Worm (Caenorhabditis elegans): Measurements from ENCODE around the gene F47D12.6.

F47D12.6 gene

ce11 chrIII:6279453-6279852 lies 7.6 kb downstream of the F47D12.6 start:
- TF ChIP-seq ztf-11 (tag; optimal IDR thresholded peaks at IDR 0.05): no peak
- peak; percentile 72 for TF ChIP-seq zip-8 (tag; optimal IDR thresholded peaks at IDR 0.05)

ce11 chrIII:6278301-6278827 lies 8.7 kb downstream of the F47D12.6 start, which contains the start of gene C18F10.7:
Gene C18F10.7, minus strand, starts transcription at chrIII:6278351.
- TF ChIP-seq pha-4 (tag; optimal IDR thresholded peaks at IDR 0.05) (peak; percentile 48), lin-13 (tag; optimal IDR thresholded peaks at IDR 0.05) (peak; percentile 21), mep-1 (tag; optimal IDR thresholded peaks at IDR 0.05) (peak; percentile 45), nhr-2 (tag; optimal IDR thresholded peaks at IDR 0.05) (no peak), ces-1 (GFP tag; optimal IDR thresholded peaks at IDR 0.05) (peak; percentile 51)

- no peak for TF ChIP-seq nhr-237 (tag; optimal IDR thresholded peaks at IDR 0.05)
- no peak for TF ChIP-seq lin-13 (tag; optimal IDR thresholded peaks at IDR 0.05)
- TF ChIP-seq nhr-2 (tag; optimal IDR thresholded peaks at IDR 0.05): no peak
- TF ChIP-seq nhr-12 (tag; optimal IDR thresholded peaks at IDR 0.05): no peak
- TF ChIP-seq ztf-11 (tag; optimal IDR thresholded peaks at IDR 0.05): no peak
- TF ChIP-seq hlh-1 (tag; optimal IDR thresholded peaks at IDR 0.05): no peak
- TF ChIP-seq elt-3 (tag; optimal IDR thresholded peaks at IDR 0.05): no peak
- no peak for TF ChIP-seq pha-4 (tag; optimal IDR thresholded peaks at IDR 0.05)
- TF ChIP-seq mep-1 (tag; optimal IDR thresholded peaks at IDR 0.05): no peak
- no peak for TF ChIP-seq unc-62 (GFP tag; optimal IDR thresholded peaks at IDR 0.05)
- TF ChIP-seq M03D4.4 (tag; optimal IDR thresholded peaks at IDR 0.05): no peak
- no peak for TF ChIP-seq nhr-76 (tag; optimal IDR thresholded peaks at IDR 0.05)
- TF ChIP-seq elt-1 (tag; optimal IDR thresholded peaks at IDR 0.05; ENCODE audit: borderline replicate concordance, insufficient read depth): no peak
- TF ChIP-seq unc-120 (tag; optimal IDR thresholded peaks at IDR 0.05; ENCODE audit: poor library complexity, severe bottlenecking): no peak
- no peak for TF ChIP-seq mls-2 (tag; optimal IDR thresholded peaks at IDR 0.05)
- TF ChIP-seq snpc-4 (tag; optimal IDR thresholded peaks at IDR 0.05): no peak
- no peak for TF ChIP-seq lin-32 (GFP tag; optimal IDR thresholded peaks at IDR 0.05)
These were observed 14.2 kb downstream of the F47D12.6 start, which contains the start of gene C18F10.2 for ce11 chrIII:6272868-6273267. Gene C18F10.2, plus strand, starts transcription at chrIII:6273168.

ce11 chrIII:6270277-6270676 lies 16.8 kb downstream of the F47D12.6 start, which contains the start of gene srg-3:
Gene srg-3, minus strand, starts transcription at chrIII:6270377.
- TF ChIP-seq elt-1 (tag; optimal IDR thresholded peaks at IDR 0.05; ENCODE audit: borderline replicate concordance, insufficient read depth) (no peak), blmp-1 (tag; optimal IDR thresholded peaks at IDR 0.05) (no peak), ham-2 (GFP tag; optimal IDR thresholded peaks at IDR 0.05) (no peak), lin-13 (tag; optimal IDR thresholded peaks at IDR 0.05) (no peak), bed-3 (GFP tag; optimal IDR thresholded peaks at IDR 0.05) (no peak), nhr-12 (tag; optimal IDR thresholded peaks at IDR 0.05) (no peak), zip-8 (tag; optimal IDR thresholded peaks at IDR 0.05) (no peak), lsy-2 (tag; optimal IDR thresholded peaks at IDR 0.05) (no peak), ceh-39 (tag; optimal IDR thresholded peaks at IDR 0.05) (no peak), tbx-8 (GFP tag; optimal IDR thresholded peaks at IDR 0.05) (no peak), unc-120 (tag; optimal IDR thresholded peaks at IDR 0.05; ENCODE audit: poor library complexity, severe bottlenecking) (no peak), mls-2 (tag; optimal IDR thresholded peaks at IDR 0.05) (no peak), lin-32 (GFP tag; optimal IDR thresholded peaks at IDR 0.05) (no peak), drap-1 (GFP tag; optimal IDR thresholded peaks at IDR 0.05) (no peak), snpc-4 (tag; optimal IDR thresholded peaks at IDR 0.05) (no peak), elt-3 (tag; optimal IDR thresholded peaks at IDR 0.05) (no peak), ztf-11 (tag; optimal IDR thresholded peaks at IDR 0.05) (no peak)

- TF ChIP-seq lin-13 (tag; optimal IDR thresholded peaks at IDR 0.05): no peak
- no peak for TF ChIP-seq pha-4 (tag; optimal IDR thresholded peaks at IDR 0.05)
- no peak for TF ChIP-seq bed-3 (GFP tag; optimal IDR thresholded peaks at IDR 0.05)
- TF ChIP-seq blmp-1 (tag; optimal IDR thresholded peaks at IDR 0.05): no peak
- TF ChIP-seq lin-32 (GFP tag; optimal IDR thresholded peaks at IDR 0.05): no peak
- TF ChIP-seq ceh-39 (tag; optimal IDR thresholded peaks at IDR 0.05): no peak
- no peak for TF ChIP-seq M03D4.4 (tag; optimal IDR thresholded peaks at IDR 0.05)
- TF ChIP-seq snpc-4 (tag; optimal IDR thresholded peaks at IDR 0.05): no peak
- TF ChIP-seq nhr-2 (tag; optimal IDR thresholded peaks at IDR 0.05): no peak
- TF ChIP-seq drap-1 (GFP tag; optimal IDR thresholded peaks at IDR 0.05): no peak
- no peak for TF ChIP-seq unc-62 (GFP tag; optimal IDR thresholded peaks at IDR 0.05)
- no peak for TF ChIP-seq nhr-12 (tag; optimal IDR thresholded peaks at IDR 0.05)
- no peak for TF ChIP-seq ceh-43 (GFP tag; optimal IDR thresholded peaks at IDR 0.05)
- TF ChIP-seq elt-1 (tag; optimal IDR thresholded peaks at IDR 0.05; ENCODE audit: borderline replicate concordance, insufficient read depth): no peak
- TF ChIP-seq unc-39 (tag; optimal IDR thresholded peaks at IDR 0.05): no peak
- TF ChIP-seq mep-1 (tag; optimal IDR thresholded peaks at IDR 0.05): no peak
- no peak for TF ChIP-seq sptf-1 (tag; optimal IDR thresholded peaks at IDR 0.05)
- TF ChIP-seq ceh-83 (GFP tag; optimal IDR thresholded peaks at IDR 0.05): no peak
These were observed 19.0 kb downstream of the F47D12.6 start, which contains the start of gene srg-7 for ce11 chrIII:6268061-6268460. Gene srg-7, minus strand, starts transcription at chrIII:6268161.
